Worm (Caenorhabditis elegans) whole organism, young adult: ENCODE measurements around the gene W02H3.3.

Source experiments
- F10E7.11 ChIP-seq: sonication (generic microtip); optimal IDR thresholded peaks from 2 replicates; lab custom pipeline; 2017; ENCODE audit warnings: mild to moderate bottlenecking, missing genetic modification characterization, moderate library complexity, missing compliant biosample characterization
- snpc-3.4 ChIP-seq: sonication (generic microtip); optimal IDR thresholded peaks from 2 replicates; lab custom pipeline; 2017; ENCODE audit warnings: missing genetic modification characterization, mild to moderate bottlenecking, missing compliant biosample characterization, antibody characterized with exemption, moderate library complexity, missing genotype, missing genetic modification reagents

- TF ChIP-seq F10E7.11 (tag; lab: Kevin White, UChicago) (no peak), snpc-3.4 (tag; lab: Kevin White, UChicago) (no peak)
Observed at ce11 chrX:11059744-11060143, 38.2 kb downstream of the W02H3.3 start, which contains the start of gene lpr-6.
